Worm (Caenorhabditis elegans) whole organism, young adult: ENCODE measurements around the gene sur-5.

Source experiments
- B0261.1 ChIP-seq: sonication (generic microtip); optimal IDR thresholded peaks from 2 replicates; lab custom pipeline; 2016; ENCODE audit warnings: mild to moderate bottlenecking, missing genetic modification characterization, moderate library complexity, missing compliant biosample characterization
- C17E4.6 ChIP-seq: fragments of 200-800 bp; sonication (Bioruptor generic); IDR thresholded peaks from 2 replicates; pipeline ENCODE4 v1.3.6; 2022; ENCODE audit warnings: missing genetic modification reagents, missing genetic modification characterization, missing compliant biosample characterization
- D2030.7 ChIP-seq: fragments of 200-800 bp; sonication (Bioruptor generic); IDR thresholded peaks from 2 replicates; pipeline ENCODE4 v1.3.6; 2022; ENCODE audit warnings: missing genetic modification reagents, missing genetic modification characterization, missing compliant biosample characterization
- F23B12.7 ChIP-seq: sonication (generic microtip); optimal IDR thresholded peaks from 2 replicates; lab custom pipeline; 2017; ENCODE audit warnings: missing genetic modification characterization, mild to moderate bottlenecking, missing compliant biosample characterization, antibody characterized with exemption, moderate library complexity; ENCODE audit not compliant: insufficient read depth
- F37B4.10 ChIP-seq: fragments of 200-800 bp; sonication (Bioruptor generic); IDR thresholded peaks from 2 replicates; pipeline ENCODE4 v1.3.6; 2022; ENCODE audit warnings: missing genetic modification characterization, missing compliant biosample characterization
- T26A5.8 ChIP-seq: sonication (generic microtip); optimal IDR thresholded peaks from 2 replicates; lab custom pipeline; 2016; ENCODE audit warnings: missing genetic modification characterization, missing compliant biosample characterization
- Y53G8AR.9 ChIP-seq: fragments of 200-800 bp; sonication (Bioruptor generic); conservative IDR thresholded peaks from 2 replicates; pipeline ENCODE4 v1.3.6; 2022; ENCODE audit warnings: missing genetic modification reagents, missing genetic modification characterization, missing compliant biosample characterization
- ama-1 ChIP-seq, 3 experiments: fragments of 150-350 bp in 1 of 3; sonication (generic microtip) in 2 of 3; optimal IDR thresholded peaks; 2 replicates each; lab custom pipeline; 2014 to 2018; ENCODE audit warnings: missing biosample characterization in 2 of 3, missing genetic modification characterization in 2 of 3, missing genetic modification reagents in 2 of 3
- attf-3 ChIP-seq: fragments of 200-800 bp; sonication (Bioruptor generic); conservative IDR thresholded peaks from 2 replicates; pipeline ENCODE4 v1.3.6; 2022; ENCODE audit warnings: missing genetic modification reagents, missing genetic modification characterization, missing compliant biosample characterization
- ccch-3 ChIP-seq: fragments of 200-800 bp; sonication (Bioruptor generic); optimal IDR thresholded peaks from 2 replicates; lab custom pipeline; 2018; ENCODE audit warnings: mild to moderate bottlenecking, missing genetic modification characterization, missing compliant biosample characterization
- cebp-2 ChIP-seq: fragments of 200-800 bp; sonication (Bioruptor generic); IDR thresholded peaks from 2 replicates; pipeline ENCODE4 v1.3.6; 2022; ENCODE audit warnings: missing genetic modification characterization, missing compliant biosample characterization
- ceh-40 ChIP-seq: fragments of 200-800 bp; sonication (Bioruptor generic); IDR thresholded peaks from 2 replicates; pipeline ENCODE4 v1.3.6; 2022; ENCODE audit warnings: missing genetic modification characterization, missing compliant biosample characterization
- ceh-58 ChIP-seq: fragments of 200-800 bp; sonication (Bioruptor generic); IDR thresholded peaks from 2 replicates; pipeline ENCODE4 v1.3.6; 2022; ENCODE audit warnings: missing genetic modification characterization, missing compliant biosample characterization
- dpff-1 ChIP-seq: sonication (generic microtip); optimal IDR thresholded peaks from 2 replicates; lab custom pipeline; 2017; ENCODE audit warnings: mild to moderate bottlenecking, missing genetic modification characterization, missing compliant biosample characterization
- dpl-1 ChIP-seq: fragments of 150-350 bp; optimal IDR thresholded peaks from 2 replicates; lab custom pipeline; 2014; ENCODE audit warnings: missing biosample characterization, missing genetic modification reagents, missing genetic modification characterization
- efl-1 ChIP-seq: fragments of 150-350 bp; optimal IDR thresholded peaks from 2 replicates; lab custom pipeline; 2014; ENCODE audit warnings: missing biosample characterization, missing genetic modification reagents, missing genetic modification characterization
- egl-44 ChIP-seq: fragments of 200-800 bp; sonication (Bioruptor generic); IDR thresholded peaks from 2 replicates; pipeline ENCODE4 v1.3.6; 2022; ENCODE audit warnings: missing genetic modification reagents, missing genetic modification characterization, missing compliant biosample characterization
- hlh-12 ChIP-seq: sonication (generic microtip); optimal IDR thresholded peaks from 2 replicates; lab custom pipeline; 2016; ENCODE audit warnings: missing genetic modification characterization, missing compliant biosample characterization
- hmg-1.2 ChIP-seq: fragments of 200-800 bp; sonication (Bioruptor generic); IDR thresholded peaks from 2 replicates; pipeline ENCODE4 v1.3.6; 2022; ENCODE audit warnings: missing genetic modification reagents, missing genetic modification characterization, missing compliant biosample characterization
- hrde-1 ChIP-seq: sonication (generic microtip); optimal IDR thresholded peaks from 2 replicates; lab custom pipeline; 2016; ENCODE audit warnings: missing genetic modification characterization, mild to moderate bottlenecking, missing compliant biosample characterization, moderate library complexity, missing genotype, missing genetic modification reagents, borderline replicate concordance
- let-526 ChIP-seq: fragments of 200-800 bp; sonication (Bioruptor generic); IDR thresholded peaks from 2 replicates; pipeline ENCODE4 v1.3.6; 2022; ENCODE audit warnings: missing genetic modification reagents, missing genetic modification characterization, missing compliant biosample characterization
- lin-26 ChIP-seq: fragments of 200-800 bp; sonication (Bioruptor generic); IDR thresholded peaks from 2 replicates; pipeline ENCODE4 v1.3.6; 2022; ENCODE audit warnings: missing genetic modification reagents, missing genetic modification characterization, missing compliant biosample characterization
- lin-40 ChIP-seq: sonication (generic microtip); optimal IDR thresholded peaks from 2 replicates; lab custom pipeline; 2016; ENCODE audit warnings: missing genetic modification characterization, mild to moderate bottlenecking, missing compliant biosample characterization, missing genotype, missing genetic modification reagents
- lin-54 ChIP-seq: fragments of 200-800 bp; sonication (Bioruptor generic); optimal IDR thresholded peaks from 2 replicates; lab custom pipeline; 2018; ENCODE audit warnings: mild to moderate bottlenecking, missing genetic modification characterization, missing compliant biosample characterization
- lsl-1 ChIP-seq: fragments of 200-800 bp; sonication (Bioruptor generic); optimal IDR thresholded peaks from 2 replicates; lab custom pipeline; 2018; ENCODE audit warnings: mild to moderate bottlenecking, missing genetic modification characterization, moderate library complexity, missing compliant biosample characterization
- madf-6 ChIP-seq: fragments of 200-800 bp; sonication (Bioruptor generic); IDR thresholded peaks from 2 replicates; pipeline ENCODE4 v1.3.6; 2022; ENCODE audit warnings: missing genetic modification reagents, missing genetic modification characterization, missing compliant biosample characterization
- madf-8 ChIP-seq: fragments of 200-800 bp; sonication (Bioruptor generic); conservative IDR thresholded peaks from 2 replicates; pipeline ENCODE4 v1.3.6; 2022; ENCODE audit warnings: missing genetic modification reagents, missing genetic modification characterization, missing compliant biosample characterization
- mel-28 ChIP-seq: sonication (generic microtip); optimal IDR thresholded peaks from 2 replicates; lab custom pipeline; 2016; ENCODE audit warnings: borderline replicate concordance, mild to moderate bottlenecking, missing genetic modification characterization, missing compliant biosample characterization
- nfyb-1 ChIP-seq: fragments of 200-800 bp; sonication (Bioruptor generic); IDR thresholded peaks from 2 replicates; pipeline ENCODE4 v1.3.6; 2022; ENCODE audit warnings: missing genetic modification reagents, missing genetic modification characterization, missing compliant biosample characterization
- nhr-80 ChIP-seq: sonication (generic microtip); optimal IDR thresholded peaks from 2 replicates; lab custom pipeline; 2016; ENCODE audit warnings: missing genetic modification characterization, missing compliant biosample characterization
- nhr-90 ChIP-seq: sonication (generic microtip); optimal IDR thresholded peaks from 2 replicates; lab custom pipeline; 2016; ENCODE audit warnings: missing genotype, mild to moderate bottlenecking, missing genetic modification characterization, missing compliant biosample characterization
- pbrm-1 ChIP-seq: fragments of 200-800 bp; sonication (Bioruptor generic); IDR thresholded peaks from 2 replicates; pipeline ENCODE4 v1.3.6; 2022; ENCODE audit warnings: missing genetic modification reagents, missing genetic modification characterization, missing compliant biosample characterization
- rcor-1 ChIP-seq: fragments of 200-800 bp; sonication (Bioruptor generic); IDR thresholded peaks from 2 replicates; pipeline ENCODE4 v1.3.6; 2022; ENCODE audit warnings: missing genetic modification reagents, missing genetic modification characterization, missing compliant biosample characterization
- rpc-1 ChIP-seq, 2 experiments: fragments of 150-350 bp in 1 of 2; sonication (generic microtip) in 1 of 2; optimal IDR thresholded peaks; 2 replicates each; lab custom pipeline; 2014 to 2018; ENCODE audit warnings: missing biosample characterization in 1 of 2, missing genetic modification characterization in 1 of 2, missing genetic modification reagents in 1 of 2, missing genotype in 1 of 2
- snpc-1.1 ChIP-seq: sonication (generic microtip); optimal IDR thresholded peaks from 2 replicates; lab custom pipeline; 2017; ENCODE audit warnings: missing genetic modification characterization, mild to moderate bottlenecking, missing compliant biosample characterization, antibody characterized with exemption, moderate library complexity, missing genotype, missing genetic modification reagents; ENCODE audit not compliant: insufficient read depth
- snpc-1.3 ChIP-seq: sonication (generic microtip); optimal IDR thresholded peaks from 2 replicates; lab custom pipeline; 2017; ENCODE audit warnings: missing genetic modification characterization, mild to moderate bottlenecking, missing compliant biosample characterization, antibody characterized with exemption, moderate library complexity, missing genotype, missing genetic modification reagents; ENCODE audit not compliant: insufficient read depth
- sptf-2 ChIP-seq: fragments of 200-800 bp; sonication (Bioruptor generic); optimal IDR thresholded peaks from 2 replicates; lab custom pipeline; 2018; ENCODE audit warnings: mild to moderate bottlenecking, missing genetic modification characterization, missing compliant biosample characterization
- tbp1 ChIP-seq: fragments of 200-800 bp; sonication (Bioruptor generic); optimal IDR thresholded peaks from 2 replicates; lab custom pipeline; 2018; ENCODE audit warnings: mild to moderate bottlenecking, missing genetic modification characterization, missing compliant biosample characterization
- tlf-1 ChIP-seq: fragments of 200-800 bp; sonication (Bioruptor generic); optimal IDR thresholded peaks from 2 replicates; lab custom pipeline; 2018; ENCODE audit warnings: mild to moderate bottlenecking, missing genetic modification characterization, missing compliant biosample characterization
- zfh-2 ChIP-seq: fragments of 200-800 bp; sonication (Bioruptor generic); conservative IDR thresholded peaks from 2 replicates; pipeline ENCODE4 v1.3.6; 2022; ENCODE audit warnings: missing genetic modification reagents, missing genetic modification characterization, missing compliant biosample characterization
- zim-3 ChIP-seq: sonication (generic microtip); optimal IDR thresholded peaks from 2 replicates; lab custom pipeline; 2017; ENCODE audit warnings: mild to moderate bottlenecking, missing genetic modification characterization, moderate library complexity, missing compliant biosample characterization
- ztf-18 ChIP-seq: sonication (generic microtip); optimal IDR thresholded peaks from 2 replicates; lab custom pipeline; 2016; ENCODE audit warnings: missing genotype, mild to moderate bottlenecking, missing genetic modification characterization, missing compliant biosample characterization
- ztf-22 ChIP-seq: fragments of 200-800 bp; sonication (Bioruptor generic); optimal IDR thresholded peaks from 2 replicates; lab custom pipeline; 2018; ENCODE audit warnings: mild to moderate bottlenecking, missing genetic modification characterization, moderate library complexity, missing compliant biosample characterization

Gene sur-5

DNA sequence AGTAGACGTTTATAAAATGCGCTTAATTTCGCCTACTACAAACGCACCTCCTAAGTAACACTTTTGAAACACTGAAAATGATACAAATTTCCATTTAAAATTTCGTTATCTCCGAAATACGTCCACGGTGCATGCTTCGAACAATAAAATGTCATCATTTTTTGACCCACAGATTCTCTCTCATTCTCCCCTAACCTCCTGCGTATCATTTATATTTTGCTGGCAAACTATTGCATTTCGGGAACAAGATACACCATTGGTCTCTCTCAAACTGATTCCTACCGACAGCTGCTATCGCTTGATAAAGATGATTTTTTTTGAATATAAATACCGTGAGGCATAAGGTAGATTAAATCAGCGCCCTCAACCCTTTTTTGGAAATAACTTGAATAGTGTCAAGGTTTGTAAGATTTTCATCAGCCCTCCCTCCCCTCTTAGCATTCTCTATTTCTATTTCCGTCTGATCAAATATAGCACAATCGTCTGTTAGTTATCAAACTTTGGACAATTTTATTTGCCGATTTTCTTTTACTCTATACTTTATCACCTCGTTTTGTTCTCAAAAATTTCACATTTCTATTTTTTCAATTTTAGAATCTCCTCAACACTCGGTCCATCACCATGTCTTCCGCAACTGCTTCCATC lies 35.7 kb upstream of the sur-5 start, which contains the start of gene C07D8.6 (continued):
- TF ChIP-seq lin-54 (GFP tag; lab: Kevin White, UChicago) (no peak), F23B12.7 (no peak), ceh-58 (GFP tag; lab: Robert Waterston, UW) (no peak), F37B4.10 (no peak), hmg-1.2 (GFP tag; lab: Robert Waterston, UW) (no peak), dpff-1 (tag; lab: Kevin White, UChicago) (no peak), ama-1 (optimal IDR thresholded peaks at IDR 0.05; lab: Kevin White, UChicago) (no peak), ama-1 (GFP tag; optimal IDR thresholded peaks at IDR 0.05; lab: Kevin White, UChicago) (no peak), nhr-80 (tag; lab: Kevin White, UChicago) (peak; percentile 99), zfh-2 (GFP tag; lab: Robert Waterston, UW) (no peak), T26A5.8 (tag; lab: Kevin White, UChicago) (no peak), ceh-40 (no peak)

DNA sequence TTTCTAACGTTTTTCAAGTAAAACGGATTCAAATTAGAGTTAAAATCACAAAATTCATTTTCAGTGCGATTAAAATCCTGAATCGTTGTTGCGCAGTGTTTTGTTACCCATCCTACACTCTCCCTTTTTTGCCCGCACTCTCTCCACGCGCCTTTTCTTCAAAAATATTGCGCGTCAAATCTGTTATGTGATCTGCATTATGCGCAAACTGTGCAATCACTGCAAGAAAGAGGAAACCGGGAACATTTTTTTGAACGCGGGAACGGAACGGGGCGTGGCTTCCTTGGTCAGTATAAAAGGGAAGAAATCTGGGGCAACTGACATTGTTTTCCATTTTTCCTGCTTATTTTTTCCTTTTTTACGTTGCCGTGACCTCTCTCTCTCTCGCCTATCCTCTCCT lies 35.0 kb upstream of the sur-5 start:
- TF ChIP-seq ceh-40, result no peak
- peak; percentile 23; the same call in 1 of the 2 replicates for TF ChIP-seq madf-8 (GFP tag; lab: Robert Waterston, UW)
- peak; percentile 3 for TF ChIP-seq dpl-1 (GFP tag; lab: Kevin White, UChicago)
- no peak for TF ChIP-seq nhr-90
- no peak for TF ChIP-seq F37B4.10
- TF ChIP-seq snpc-1.3 (tag; lab: Kevin White, UChicago), result no peak
- TF ChIP-seq tbp1 (GFP tag; lab: Kevin White, UChicago), result no peak
- TF ChIP-seq madf-6 (GFP tag; lab: Robert Waterston, UW), result peak; percentile 63
- no peak for TF ChIP-seq B0261.1
- no peak for TF ChIP-seq lsl-1 (GFP tag; lab: Kevin White, UChicago)
- no peak for TF ChIP-seq let-526 (GFP tag; lab: Robert Waterston, UW)
- no peak for TF ChIP-seq sptf-2 (GFP tag; lab: Kevin White, UChicago)
- TF ChIP-seq rpc-1 (optimal IDR thresholded peaks at IDR 0.05; lab: Kevin White, UChicago), result no peak
- TF ChIP-seq rpc-1 (tag; optimal IDR thresholded peaks at IDR 0.05; lab: Kevin White, UChicago), result no peak
- peak; percentile 70 for TF ChIP-seq efl-1 (GFP tag; lab: Kevin White, UChicago)
- no peak for TF ChIP-seq C17E4.6 (GFP tag; lab: Robert Waterston, UW)
- TF ChIP-seq zim-3 (tag; lab: Kevin White, UChicago), result no peak
- TF ChIP-seq lin-26 (GFP tag; lab: Robert Waterston, UW), result no peak
- TF ChIP-seq hrde-1 (tag; lab: Kevin White, UChicago), result no peak
- no peak for TF ChIP-seq ccch-3 (GFP tag; lab: Kevin White, UChicago)
- TF ChIP-seq ztf-22, result no peak
- no peak for TF ChIP-seq mel-28 (tag; lab: Kevin White, UChicago)
- TF ChIP-seq snpc-1.1 (tag; lab: Kevin White, UChicago), result no peak
- no peak for TF ChIP-seq attf-3 (GFP tag; lab: Robert Waterston, UW)
- no peak for TF ChIP-seq hlh-12 (tag; lab: Kevin White, UChicago)
- 0 out of 2 replicates have a peak, but pooled peaks have one; percentile 23 for TF ChIP-seq rcor-1 (GFP tag; lab: Robert Waterston, UW)
- no peak for TF ChIP-seq ztf-18 (tag; lab: Kevin White, UChicago)
- TF ChIP-seq nfyb-1 (GFP tag; lab: Robert Waterston, UW), result no peak
- no peak for TF ChIP-seq cebp-2
- TF ChIP-seq lin-40 (tag; lab: Kevin White, UChicago), result no peak
- TF ChIP-seq Y53G8AR.9 (GFP tag; lab: Robert Waterston, UW), result no peak
- no peak for TF ChIP-seq pbrm-1 (GFP tag; lab: Robert Waterston, UW)
- no peak for TF ChIP-seq tlf-1
- no peak for TF ChIP-seq D2030.7
- no peak for TF ChIP-seq egl-44 (GFP tag; lab: Robert Waterston, UW)
- TF ChIP-seq, all 124 proteins: peak for 5
